Fruit fly (Drosophila melanogaster) whole organism, embryonic: ENCODE measurements around the gene CG12974.

Experiments
- Blimp-1 ChIP-seq: fragments of 200-800 bp; sonication (Bioruptor generic); optimal IDR thresholded peaks from 3 replicates; lab custom pipeline; 2018; ENCODE audit warnings: missing biosample characterization, missing genetic modification characterization, mild to moderate bottlenecking, moderate library complexity, missing genetic modification reagents
- CG10209 ChIP-seq: fragments of 200-800 bp; sonication (Bioruptor generic); optimal IDR thresholded peaks from 3 replicates; lab custom pipeline; 2017; ENCODE audit warnings: missing biosample characterization, mild to moderate bottlenecking, missing genetic modification characterization, missing genetic modification reagents

- TF ChIP-seq CG10209 (GFP tag; lab: Kevin White, UChicago) = no peak
- TF ChIP-seq Blimp-1 = no peak
Measured at dm6 chr3L:21267862-21268385, 17.8 kb downstream of the CG12974 start, which contains the start of gene CG9391.
